Worm (Caenorhabditis elegans): Measurements from ENCODE around the gene F11G11.5.

DNA sequence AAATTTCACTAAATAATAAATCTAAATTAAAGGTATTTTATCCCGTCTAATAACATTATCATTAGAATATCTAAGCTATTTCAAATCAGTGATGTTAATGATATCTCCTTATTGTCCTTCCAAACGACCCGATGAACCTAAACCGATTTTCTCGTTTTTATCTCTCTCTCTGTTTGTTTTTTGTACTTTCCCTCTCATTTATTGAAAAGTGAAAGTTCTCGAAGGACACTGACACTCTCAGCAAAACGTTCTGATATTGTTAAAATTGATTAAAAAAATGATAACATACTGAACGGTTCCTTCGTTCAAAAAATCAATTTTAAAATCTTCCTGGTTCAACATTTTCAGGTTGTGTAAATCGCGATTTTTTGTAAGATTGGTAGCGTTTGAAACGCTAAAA lies 18.4 kb downstream of the F11G11.5 start, which contains the start of gene F11G11.13:
- TF ChIP-seq sup-37 (GFP tag; optimal IDR thresholded peaks at IDR 0.05): no peak
- TF ChIP-seq skn-1 (tag; optimal IDR thresholded peaks at IDR 0.05): no peak
- TF ChIP-seq C16A3.4 (tag; optimal IDR thresholded peaks at IDR 0.05): no peak
- no peak for TF ChIP-seq sox-4 (tag; optimal IDR thresholded peaks at IDR 0.05)
- TF ChIP-seq nhr-237 (tag; optimal IDR thresholded peaks at IDR 0.05): no peak
- TF ChIP-seq nhr-84 (tag; optimal IDR thresholded peaks at IDR 0.05): no peak
- no peak for TF ChIP-seq lin-15B (tag; optimal IDR thresholded peaks at IDR 0.05)
- TF ChIP-seq nhr-11 (tag; optimal IDR thresholded peaks at IDR 0.05): no peak
- TF ChIP-seq mep-1 (tag; optimal IDR thresholded peaks at IDR 0.05): no peak
- no peak for TF ChIP-seq nhr-71 (tag; optimal IDR thresholded peaks at IDR 0.05)
- TF ChIP-seq lir-3 (tag; optimal IDR thresholded peaks at IDR 0.05; ENCODE audit: poor library complexity): no peak
